Worm (Caenorhabditis elegans) whole organism, L2 larva: ENCODE data around the gene T18D3.1.

Experiments used
- ceh-82 ChIP-seq: fragments of 150-350 bp; optimal IDR thresholded peaks from 2 replicates; lab custom pipeline; 2014; ENCODE audit warnings: missing biosample characterization, missing genetic modification characterization
- egl-27 ChIP-seq: sonication (generic microtip); optimal IDR thresholded peaks from 3 replicates; lab custom pipeline; 2017; ENCODE audit warnings: missing biosample characterization, missing genetic modification reagents, missing genetic modification characterization
- elt-1 ChIP-seq: fragments of 150-350 bp; optimal IDR thresholded peaks from 2 replicates; lab custom pipeline; 2014; ENCODE audit warnings: missing biosample characterization, missing genetic modification characterization
- elt-3 ChIP-seq: sonication (generic microtip); optimal IDR thresholded peaks from 2 replicates; lab custom pipeline; 2017; ENCODE audit warnings: missing biosample characterization, missing genetic modification characterization
- fos-1 ChIP-seq: fragments of 150-350 bp; optimal IDR thresholded peaks from 2 replicates; lab custom pipeline; 2014; ENCODE audit warnings: missing biosample characterization, missing genetic modification characterization
- lin-13 ChIP-seq: fragments of 150-350 bp; optimal IDR thresholded peaks from 2 replicates; lab custom pipeline; 2014; ENCODE audit warnings: missing biosample characterization, missing genetic modification reagents, missing genetic modification characterization
- nhr-237 ChIP-seq: fragments of 150-350 bp; optimal IDR thresholded peaks from 2 replicates; lab custom pipeline; 2014; ENCODE audit warnings: missing biosample characterization, missing genetic modification characterization
- nhr-25 ChIP-seq: fragments of 150-350 bp; sonication (generic microtip); optimal IDR thresholded peaks from 3 replicates; lab custom pipeline; 2014; ENCODE audit warnings: missing biosample characterization, missing genetic modification characterization
- nhr-6 ChIP-seq: fragments of 150-350 bp; optimal IDR thresholded peaks from 2 replicates; lab custom pipeline; 2014; ENCODE audit warnings: missing biosample characterization, missing genetic modification characterization

DNA sequence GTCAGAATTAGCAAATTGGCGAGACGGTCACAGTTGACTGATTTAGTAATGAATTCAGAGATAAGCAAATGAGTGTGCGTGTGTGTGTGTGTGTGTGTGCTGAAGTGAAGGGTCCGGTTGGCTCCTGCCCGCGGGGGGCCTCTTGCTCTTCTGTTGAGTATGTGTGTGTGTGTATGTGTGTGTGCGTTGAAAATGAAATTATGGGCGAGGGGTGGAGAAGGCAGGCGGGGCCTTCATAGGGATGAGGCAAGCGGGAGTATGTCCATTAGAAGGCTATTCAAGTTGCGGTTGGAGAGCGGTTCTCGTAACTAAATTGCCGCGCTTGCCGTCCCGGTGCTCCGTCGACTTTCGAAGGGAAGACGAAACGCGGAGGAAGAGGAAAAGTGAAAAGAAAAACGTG lies 47.2 kb upstream of the T18D3.1 start:
- TF ChIP-seq egl-27 (no peak), fos-1 (no peak), elt-1 (no peak), ceh-82 (tag; lab: Kevin White, UChicago) (no peak), elt-3 (tag; lab: Kevin White, UChicago) (no peak), lin-13 (no peak), nhr-6 (tag; lab: Kevin White, UChicago) (no peak), nhr-25 (tag; lab: Kevin White, UChicago) (no peak), nhr-237 (tag; lab: Kevin White, UChicago) (no peak)
